Fruit fly (Drosophila melanogaster) whole organism, embryonic: ENCODE data around the gene kkv.

Experiments
- ATbp ChIP-seq: fragments of 200-800 bp; sonication (Bioruptor generic); optimal IDR thresholded peaks from 2 replicates; lab custom pipeline; 2017; ENCODE audit warnings: missing biosample characterization, mild to moderate bottlenecking, missing genetic modification characterization, missing genetic modification reagents
- Ada2b ChIP-seq: fragments of 200-800 bp; sonication (Bioruptor generic); IDR thresholded peaks from 2 replicates; pipeline ENCODE4 v1.3.6; 2022; ENCODE audit warnings: missing biosample characterization, missing genetic modification characterization
- Adf1 ChIP-seq: fragments of 200-800 bp; sonication (Bioruptor generic); IDR thresholded peaks from 2 replicates; pipeline ENCODE4 v1.3.6; 2022; ENCODE audit warnings: missing biosample characterization, missing genetic modification characterization
- Atf-2 ChIP-seq: fragments of 200-800 bp; sonication (Bioruptor generic); optimal IDR thresholded peaks from 2 replicates; lab custom pipeline; 2016; ENCODE audit warnings: missing biosample characterization, missing genetic modification characterization
- CG10147 ChIP-seq: fragments of 200-800 bp; sonication (Bioruptor generic); optimal IDR thresholded peaks from 2 replicates; lab custom pipeline; 2019; ENCODE audit warnings: missing biosample characterization, mild to moderate bottlenecking, missing genetic modification characterization, moderate library complexity
- CG11456 ChIP-seq: fragments of 200-800 bp; sonication (Bioruptor generic); IDR thresholded peaks from 3 replicates; pipeline ENCODE4 v1.3.6; 2022; ENCODE audit warnings: missing biosample characterization, missing genetic modification characterization
- CG13775 ChIP-seq: fragments of 200-800 bp; sonication (Bioruptor generic); optimal IDR thresholded peaks from 3 replicates; lab custom pipeline; 2017; ENCODE audit warnings: missing biosample characterization, mild to moderate bottlenecking, missing genetic modification characterization
- CG16813 ChIP-seq: fragments of 200-800 bp; sonication (Bioruptor generic); IDR thresholded peaks from 3 replicates; pipeline ENCODE4 v1.3.6; 2022; ENCODE audit warnings: missing biosample characterization, missing genetic modification characterization; ENCODE audit not compliant: partially characterized antibody
- CG17361 ChIP-seq: fragments of 200-800 bp; sonication (Bioruptor generic); IDR thresholded peaks from 3 replicates; pipeline ENCODE4 v1.3.6; 2022; ENCODE audit warnings: missing biosample characterization, missing genetic modification characterization
- CG2129 ChIP-seq: fragments of 200-800 bp; sonication (Bioruptor generic); IDR thresholded peaks from 2 replicates; pipeline ENCODE4 v1.3.6; 2022; ENCODE audit warnings: missing biosample characterization, missing genetic modification characterization; ENCODE audit not compliant: partially characterized antibody
- CG31365 ChIP-seq: fragments of 200-800 bp; sonication (Bioruptor generic); optimal IDR thresholded peaks from 2 replicates; lab custom pipeline; 2018; ENCODE audit warnings: missing biosample characterization, mild to moderate bottlenecking, missing genetic modification characterization
- CG4404 ChIP-seq: fragments of 200-800 bp; sonication (Bioruptor generic); IDR thresholded peaks from 2 replicates; pipeline ENCODE4 v1.3.6; 2022; ENCODE audit warnings: missing biosample characterization, missing genetic modification characterization
- CG5953 ChIP-seq: fragments of 200-800 bp; sonication (Bioruptor generic); IDR thresholded peaks from 2 replicates; pipeline ENCODE4 v1.3.6; 2022; ENCODE audit warnings: missing biosample characterization, missing genetic modification characterization
- CG6175 ChIP-seq: fragments of 200-800 bp; sonication (Bioruptor generic); IDR thresholded peaks from 3 replicates; pipeline ENCODE4 v1.3.6; 2022; ENCODE audit warnings: missing biosample characterization, missing genetic modification characterization
- CG6689 ChIP-seq: fragments of 200-800 bp; sonication (Bioruptor generic); IDR thresholded peaks from 2 replicates; pipeline ENCODE4 v1.3.6; 2022; ENCODE audit warnings: missing biosample characterization, missing genetic modification characterization
- CG9609 ChIP-seq: fragments of 200-800 bp; sonication (Bioruptor generic); optimal IDR thresholded peaks from 3 replicates; lab custom pipeline; 2016; ENCODE audit warnings: missing biosample characterization, missing genetic modification characterization
- Dip3 ChIP-seq: fragments of 200-800 bp; sonication (Bioruptor generic); optimal IDR thresholded peaks from 3 replicates; lab custom pipeline; 2016; ENCODE audit warnings: missing biosample characterization, missing genetic modification characterization
- Drgx ChIP-seq: fragments of 200-800 bp; sonication (Bioruptor generic); IDR thresholded peaks from 2 replicates; pipeline ENCODE4 v1.3.6; 2022; ENCODE audit warnings: missing biosample characterization, missing genetic modification characterization
- Eip74EF ChIP-seq, 2 experiments: fragments of 200-800 bp in 1 of 2; fragments of >200 bp in 1 of 2; sonication (Bioruptor generic) in 1 of 2; optimal IDR thresholded peaks; 2 replicates each; lab custom pipeline; 2017 to 2019; ENCODE audit warnings: missing biosample characterization in 2 of 2, missing genetic modification characterization in 2 of 2, mild to moderate bottlenecking in 1 of 2, moderate library complexity in 1 of 2
- HHEX ChIP-seq: fragments of 200-800 bp; sonication (Bioruptor generic); optimal IDR thresholded peaks from 3 replicates; lab custom pipeline; 2017; ENCODE audit warnings: missing biosample characterization, mild to moderate bottlenecking, missing genetic modification characterization, missing genetic modification reagents
- Hr78 ChIP-seq, 2 experiments: fragments of 200-800 bp in 1 of 2; fragments of >200 bp in 1 of 2; sonication (Bioruptor generic) in 1 of 2; optimal IDR thresholded peaks; 2 replicates each; lab custom pipeline; 2017 to 2019; ENCODE audit warnings: missing biosample characterization in 2 of 2, missing genetic modification characterization in 2 of 2, mild to moderate bottlenecking in 1 of 2, moderate library complexity in 1 of 2
- NC2α ChIP-seq: fragments of 200-800 bp; sonication (Bioruptor generic); optimal IDR thresholded peaks from 2 replicates; lab custom pipeline; 2016; ENCODE audit warnings: missing biosample characterization, missing genetic modification characterization
- NC2β ChIP-seq: fragments of 200-800 bp; sonication (Bioruptor generic); optimal IDR thresholded peaks from 2 replicates; lab custom pipeline; 2016; ENCODE audit warnings: missing biosample characterization, missing genetic modification characterization
- Nf-YB ChIP-seq: fragments of 200-800 bp; sonication (Bioruptor generic); optimal IDR thresholded peaks from 3 replicates; lab custom pipeline; 2019; ENCODE audit warnings: missing biosample characterization, mild to moderate bottlenecking, missing genetic modification characterization, moderate library complexity
- Nf-YC ChIP-seq: fragments of 200-800 bp; optimal IDR thresholded peaks from 3 replicates; lab custom pipeline; 2019; ENCODE audit warnings: missing biosample characterization, mild to moderate bottlenecking, missing genetic modification characterization, moderate library complexity
- Ssrp ChIP-seq: fragments of 200-800 bp; sonication (Bioruptor generic); optimal IDR thresholded peaks from 2 replicates; lab custom pipeline; 2018; ENCODE audit warnings: missing biosample characterization, mild to moderate bottlenecking, missing genetic modification characterization, moderate library complexity
- aop ChIP-seq: fragments of 200-800 bp; sonication (Bioruptor generic); IDR thresholded peaks from 2 replicates; pipeline ENCODE4 v1.3.6; 2022; ENCODE audit warnings: missing biosample characterization, missing genetic modification characterization
- ato ChIP-seq: fragments of 200-800 bp; sonication (Bioruptor generic); IDR thresholded peaks from 2 replicates; pipeline ENCODE4 v1.3.6; 2022; ENCODE audit warnings: missing biosample characterization, missing genetic modification characterization; ENCODE audit not compliant: partially characterized antibody
- chinmo ChIP-seq: fragments of 200-800 bp; sonication (Bioruptor generic); IDR thresholded peaks from 4 replicates; pipeline ENCODE4 v1.3.6; 2022; ENCODE audit warnings: missing biosample characterization, missing genetic modification characterization; ENCODE audit not compliant: partially characterized antibody
- corto ChIP-seq: fragments of 200-800 bp; sonication (Bioruptor generic); optimal IDR thresholded peaks from 2 replicates; lab custom pipeline; 2016; ENCODE audit warnings: missing biosample characterization, mild to moderate bottlenecking, missing genetic modification characterization, moderate library complexity
- crp ChIP-seq, 2 experiments: fragments of 200-800 bp; sonication (Bioruptor generic); optimal IDR thresholded peaks; 2 replicates in 1 of 2; 3 replicates in 1 of 2; lab custom pipeline; 2017; ENCODE audit warnings: missing biosample characterization in 2 of 2, missing genetic modification characterization in 2 of 2, mild to moderate bottlenecking in 1 of 2, moderate library complexity in 1 of 2
- ems ChIP-seq: fragments of 200-800 bp; sonication (Bioruptor generic); optimal IDR thresholded peaks from 3 replicates; lab custom pipeline; 2016; ENCODE audit warnings: missing biosample characterization, missing genetic modification characterization
- eyg ChIP-seq: fragments of 200-800 bp; sonication (Bioruptor generic); optimal IDR thresholded peaks from 3 replicates; lab custom pipeline; 2016; ENCODE audit warnings: missing biosample characterization, missing genetic modification characterization
- fru ChIP-seq: fragments of >200 bp; optimal IDR thresholded peaks from 2 replicates; lab custom pipeline; 2017
- inv ChIP-seq: fragments of 200-800 bp; sonication (Bioruptor generic); IDR thresholded peaks from 2 replicates; pipeline ENCODE4 v1.3.6; 2022; ENCODE audit warnings: missing biosample characterization, missing genetic modification characterization; ENCODE audit not compliant: partially characterized antibody
- jigr1 ChIP-seq: fragments of 200-800 bp; sonication (Bioruptor generic); IDR thresholded peaks from 3 replicates; pipeline ENCODE4 v1.3.6; 2022; ENCODE audit warnings: missing biosample characterization, missing genetic modification characterization
- kni ChIP-seq: fragments of 200-800 bp; sonication (Bioruptor generic); optimal IDR thresholded peaks from 3 replicates; lab custom pipeline; 2017; ENCODE audit warnings: mild to moderate bottlenecking, missing biosample characterization, missing genetic modification reagents, missing genetic modification characterization
- lbe ChIP-seq: fragments of 200-800 bp; sonication (Bioruptor generic); optimal IDR thresholded peaks from 2 replicates; lab custom pipeline; 2016; ENCODE audit warnings: missing biosample characterization, mild to moderate bottlenecking, missing genetic modification characterization
- nom ChIP-seq: fragments of 200-800 bp; sonication (Bioruptor generic); optimal IDR thresholded peaks from 2 replicates; lab custom pipeline; 2017; ENCODE audit warnings: missing biosample characterization, missing genetic modification characterization, mild to moderate bottlenecking, moderate library complexity, missing genetic modification reagents
- oc ChIP-seq: fragments of 200-800 bp; sonication (Bioruptor generic); optimal IDR thresholded peaks from 2 replicates; lab custom pipeline; 2018; ENCODE audit warnings: missing biosample characterization, mild to moderate bottlenecking, missing genetic modification characterization, moderate library complexity
- pros ChIP-seq: fragments of 200-800 bp; sonication (Bioruptor generic); optimal IDR thresholded peaks from 3 replicates; lab custom pipeline; 2019; ENCODE audit warnings: missing biosample characterization, mild to moderate bottlenecking, missing genetic modification characterization, moderate library complexity
- rib ChIP-seq: fragments of 200-800 bp; sonication (Bioruptor generic); IDR thresholded peaks from 2 replicates; pipeline ENCODE4 v1.3.6; 2022; ENCODE audit warnings: missing biosample characterization, missing genetic modification characterization
- sens-2 ChIP-seq: fragments of 200-800 bp; sonication (Bioruptor generic); IDR thresholded peaks from 2 replicates; pipeline ENCODE4 v1.3.6; 2022; ENCODE audit warnings: missing biosample characterization, missing genetic modification characterization
- sr ChIP-seq: fragments of 200-800 bp; sonication (Bioruptor generic); IDR thresholded peaks from 3 replicates; pipeline ENCODE4 v1.3.6; 2022; ENCODE audit warnings: missing biosample characterization, missing genetic modification characterization
- stwl ChIP-seq: fragments of 200-800 bp; sonication (Bioruptor generic); optimal IDR thresholded peaks from 3 replicates; lab custom pipeline; 2018; ENCODE audit warnings: missing biosample characterization, mild to moderate bottlenecking, missing genetic modification characterization, moderate library complexity
- vnd ChIP-seq: fragments of 200-800 bp; sonication (Bioruptor generic); IDR thresholded peaks from 3 replicates; pipeline ENCODE4 v1.3.6; 2022; ENCODE audit warnings: missing biosample characterization, missing genetic modification characterization; ENCODE audit not compliant: partially characterized antibody
- vvl ChIP-seq: fragments of 200-800 bp; sonication (Bioruptor generic); IDR thresholded peaks from 2 replicates; pipeline ENCODE4 v1.3.6; 2022; ENCODE audit warnings: missing biosample characterization, missing genetic modification characterization
- wor ChIP-seq: fragments of 200-800 bp; sonication (Bioruptor generic); IDR thresholded peaks from 2 replicates; pipeline ENCODE4 v1.3.6; 2022; ENCODE audit warnings: missing biosample characterization, missing genetic modification characterization
- zfh2 ChIP-seq: fragments of 200-800 bp; sonication (Bioruptor generic); optimal IDR thresholded peaks from 2 replicates; lab custom pipeline; 2016; ENCODE audit warnings: missing biosample characterization, missing genetic modification characterization

kkv gene

DNA sequence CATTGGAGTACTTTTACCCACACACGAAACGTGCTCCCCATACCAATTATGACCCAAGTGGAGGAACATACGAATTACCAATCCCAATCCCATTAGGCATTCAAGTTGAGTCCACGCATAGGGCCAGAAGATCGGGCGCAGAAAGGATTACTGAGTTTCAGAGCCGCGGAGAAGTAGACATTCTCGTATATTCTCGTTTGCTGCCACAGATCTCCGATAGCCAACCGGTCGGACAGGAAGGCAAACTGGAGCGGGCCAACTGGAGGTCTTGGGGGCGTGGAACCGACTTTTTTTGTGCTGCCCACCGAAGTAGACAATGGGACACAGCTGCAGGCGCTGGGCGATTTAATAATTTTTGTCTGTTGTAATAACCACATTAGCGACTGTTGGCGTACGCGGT lies 3.6 kb downstream of the kkv start:
- TF ChIP-seq kni (peak; percentile 62), Hr78 (GFP tag; optimal IDR thresholded peaks at IDR 0.05; lab: Kevin White, UChicago) (peak in 1 of 2 experiments; percentile 76), Dip3 (no peak), nom (GFP tag; lab: Kevin White, UChicago) (peak; percentile 10), oc (tag; lab: Kevin White, UChicago) (peak; percentile 2), vvl (GFP tag; lab: Robert Waterston, UW) (peak; percentile 15; the same call in 1 of the 2 replicates), jigr1 (GFP tag; lab: Robert Waterston, UW) (no peak), CG6175 (0 out of 3 replicates have a peak, but pooled peaks have one; percentile 13), inv (GFP tag; lab: Robert Waterston, UW) (no peak), chinmo (0 out of 4 replicates have a peak, but pooled peaks have one; percentile 43), CG4404 (no peak)

DNA sequence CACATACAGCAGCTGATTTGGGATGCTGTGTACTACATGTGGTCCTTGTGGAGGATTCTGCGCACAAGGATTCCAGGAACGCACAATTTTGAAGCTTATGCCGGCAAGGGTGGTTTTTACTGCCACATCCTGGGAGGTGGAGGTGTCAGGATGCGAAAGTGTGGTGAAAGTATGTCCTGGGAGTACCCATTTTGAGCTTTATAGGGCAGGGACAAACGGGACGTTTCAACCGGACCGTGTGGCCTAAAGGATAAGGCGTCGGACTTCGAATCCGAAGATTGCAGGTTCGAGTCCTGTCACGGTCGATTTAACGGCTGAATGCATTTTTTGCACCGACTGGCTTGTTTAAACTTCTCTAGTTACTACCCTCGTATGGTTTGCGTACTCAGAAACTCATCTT lies 4.7 kb downstream of the kkv start:
- TF ChIP-seq NC2α (GFP tag; lab: Kevin White, UChicago) (no peak), CG11456 (GFP tag; lab: Robert Waterston, UW) (no peak), vnd (GFP tag; lab: Robert Waterston, UW) (no peak), stwl (no peak), lbe (GFP tag; lab: Kevin White, UChicago) (no peak), zfh2 (GFP tag; lab: Kevin White, UChicago) (no peak), CG9609 (GFP tag; lab: Kevin White, UChicago) (no peak), CG16813 (GFP tag; lab: Robert Waterston, UW) (peak; percentile 12; the same call in 1 of the 3 replicates), wor (GFP tag; lab: Robert Waterston, UW) (no peak), HHEX (GFP tag; lab: Kevin White, UChicago) (no peak), sens-2 (GFP tag; lab: Robert Waterston, UW) (no peak), sr (no peak), ATbp (GFP tag; lab: Kevin White, UChicago) (no peak), Eip74EF (GFP tag; optimal IDR thresholded peaks at IDR 0.05; lab: Kevin White, UChicago) (no peak), Adf1 (no peak), Atf-2 (GFP tag; lab: Kevin White, UChicago) (no peak), rib (no peak), CG5953 (GFP tag; lab: Robert Waterston, UW) (no peak), Ada2b (GFP tag; lab: Robert Waterston, UW) (no peak), CG10147 (GFP tag; lab: Kevin White, UChicago) (no peak), pros (no peak), corto (GFP tag; lab: Kevin White, UChicago) (no peak), vvl (GFP tag; lab: Robert Waterston, UW) (no peak), ems (GFP tag; lab: Kevin White, UChicago) (no peak), CG6689 (no peak), Nf-YC (tag; lab: Kevin White, UChicago) (no peak), Nf-YB (GFP tag; lab: Kevin White, UChicago) (no peak), CG31365 (tag; lab: Kevin White, UChicago) (no peak), Ssrp (tag; lab: Kevin White, UChicago) (no peak), Drgx (GFP tag; lab: Robert Waterston, UW) (no peak), aop (GFP tag; lab: Robert Waterston, UW) (no peak), eyg (GFP tag; lab: Kevin White, UChicago) (no peak), NC2β (GFP tag; lab: Kevin White, UChicago) (no peak), crp (GFP tag; optimal IDR thresholded peaks at IDR 0.05; lab: Kevin White, UChicago) (peak in 1 of 2 experiments; percentile 26), CG17361 (GFP tag; lab: Robert Waterston, UW) (no peak), fru (lab: Kevin White, UChicago) (no peak), ato (GFP tag; lab: Robert Waterston, UW) (0 out of 2 replicates have a peak, but pooled peaks have one; percentile 17), chinmo (0 out of 4 replicates have a peak, but pooled peaks have one; percentile 77), CG2129 (GFP tag; lab: Robert Waterston, UW) (no peak), CG13775 (GFP tag; lab: Kevin White, UChicago) (no peak)
